Comparison of ENCODE assay signal across 5 fruit fly cellular contexts in the genomic region with DNA sequence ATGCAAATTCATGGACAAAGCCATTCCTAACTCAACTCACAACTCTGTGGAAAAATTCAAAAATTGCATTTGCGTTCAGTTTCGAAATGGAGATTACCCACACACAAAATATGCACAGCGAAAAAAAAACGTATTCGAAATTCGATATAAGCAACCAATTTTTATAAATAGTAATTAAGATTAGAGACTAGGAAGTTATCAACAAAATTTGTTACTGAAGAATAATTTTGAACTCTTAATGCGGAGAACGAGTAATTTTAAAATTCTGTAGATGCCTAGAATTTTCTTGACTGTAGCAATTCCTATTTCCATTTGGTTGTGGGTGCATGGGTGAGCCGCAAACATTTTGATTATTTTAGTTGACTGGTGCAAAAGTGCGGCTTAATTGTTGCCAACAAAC.
TF ChIP-seq lines count a peak whose summit lies in the region.

No protein-coding gene starts in this region.

- TF ChIP-seq CTCF in whole organism, embryonic (GFP tag; optimal IDR thresholded peaks at IDR 0.05; lab: Kevin White, UChicago), result no peak

TF ChIP-seq in whole organism, adult, 20 proteins besides CTCF, POLR2A, EP300 and RAD21:
- TF ChIP-seq kay (GFP tag; lab: Kevin White, UChicago; ENCODE audit: borderline replicate concordance), result peak; percentile 6
- no peak for TF ChIP-seq CG1620 (GFP tag; optimal IDR thresholded peaks at IDR 0.05; lab: Kevin White, UChicago)

TF ChIP-seq in whole organism, embryonic, 481 proteins besides CTCF, POLR2A, EP300 and RAD21:
- TF ChIP-seq otp (GFP tag; IDR thresholded peaks at IDR 0.05; lab: Robert Waterston, UW) (no peak), z (GFP tag; IDR thresholded peaks at IDR 0.05; lab: Robert Waterston, UW) (0 out of 3 replicates have a peak, but pooled peaks have one; percentile 19), salm (tag; optimal IDR thresholded peaks at IDR 0.05; lab: Kevin White, UChicago) (no peak), sens (GFP tag; lab: Kevin White, UChicago) (peak; percentile 58), CG15269 (tag; optimal IDR thresholded peaks at IDR 0.05; lab: Kevin White, UChicago) (no peak), ase (GFP tag; IDR thresholded peaks at IDR 0.05; lab: Robert Waterston, UW) (no peak), CG15011 (GFP tag; optimal IDR thresholded peaks at IDR 0.05; lab: Kevin White, UChicago) (no peak), bigmax (GFP tag; optimal IDR thresholded peaks at IDR 0.05; lab: Kevin White, UChicago) (no peak), CG9437 (GFP tag; optimal IDR thresholded peaks at IDR 0.05; lab: Kevin White, UChicago) (no peak), Drgx (GFP tag; IDR thresholded peaks at IDR 0.05; lab: Robert Waterston, UW) (peak; percentile 52), cato (GFP tag; optimal IDR thresholded peaks at IDR 0.05; lab: Kevin White, UChicago; ENCODE audit: borderline replicate concordance) (no peak), CG10267 (tag; optimal IDR thresholded peaks at IDR 0.05; lab: Kevin White, UChicago) (no peak), br (optimal IDR thresholded peaks at IDR 0.05; lab: Kevin White, UChicago) (no peak), kni (GFP tag; optimal IDR thresholded peaks at IDR 0.05; lab: Kevin White, UChicago) (no peak), jigr1 (GFP tag; IDR thresholded peaks at IDR 0.05; lab: Robert Waterston, UW) (no peak), gem (tag; optimal IDR thresholded peaks at IDR 0.05; lab: Kevin White, UChicago) (peak; percentile 3)

TF ChIP-seq in whole organism, prepupa, 60 proteins besides CTCF, POLR2A, EP300 and RAD21 (continues in another document):
- TF ChIP-seq CG34406 (GFP tag; optimal IDR thresholded peaks at IDR 0.05; lab: Kevin White, UChicago) (no peak), CG6276 (GFP tag; optimal IDR thresholded peaks at IDR 0.05; lab: Kevin White, UChicago) (peak; percentile 22), CG6163 (GFP tag; IDR thresholded peaks at IDR 0.05; lab: Robert Waterston, UW) (peak; percentile 52; the same call in 2 of the 3 replicates), dsx (GFP tag; optimal IDR thresholded peaks at IDR 0.05; lab: Kevin White, UChicago; ENCODE audit: poor library complexity, severe bottlenecking) (no peak), fd59A (GFP tag; optimal IDR thresholded peaks at IDR 0.05; lab: Kevin White, UChicago) (no peak), Sox15 (GFP tag; optimal IDR thresholded peaks at IDR 0.05; lab: Kevin White, UChicago) (no peak), CG8119 (GFP tag; IDR thresholded peaks at IDR 0.05; lab: Robert Waterston, UW) (0 out of 3 replicates have a peak, but pooled peaks have one; percentile 20), Lpt (GFP tag; optimal IDR thresholded peaks at IDR 0.05; lab: Kevin White, UChicago) (peak; percentile 25), esn (GFP tag; optimal IDR thresholded peaks at IDR 0.05; lab: Kevin White, UChicago) (peak; percentile 39), lz (GFP tag; optimal IDR thresholded peaks at IDR 0.05; lab: Kevin White, UChicago) (peak; percentile 21), CG6792 (GFP tag; optimal IDR thresholded peaks at IDR 0.05; lab: Kevin White, UChicago) (no peak), CG11294 (GFP tag; IDR thresholded peaks at IDR 0.05; lab: Robert Waterston, UW) (no peak), Eip75B (GFP tag; optimal IDR thresholded peaks at IDR 0.05; lab: Kevin White, UChicago) (no peak), CG10669 (GFP tag; optimal IDR thresholded peaks at IDR 0.05; lab: Kevin White, UChicago) (no peak), CG15336 (GFP tag; IDR thresholded peaks at IDR 0.05; lab: Robert Waterston, UW) (peak; percentile 52), fd85E (GFP tag; optimal IDR thresholded peaks at IDR 0.05; lab: Kevin White, UChicago) (no peak), spab (GFP tag; optimal IDR thresholded peaks at IDR 0.05; lab: Kevin White, UChicago) (no peak), topi (GFP tag; optimal IDR thresholded peaks at IDR 0.05; lab: Kevin White, UChicago) (peak; percentile 14), CG6854 (GFP tag; optimal IDR thresholded peaks at IDR 0.05; lab: Kevin White, UChicago) (no peak), CG4318 (GFP tag; optimal IDR thresholded peaks at IDR 0.05; lab: Kevin White, UChicago) (peak; percentile 15), Smox (GFP tag; optimal IDR thresholded peaks at IDR 0.05; lab: Kevin White, UChicago) (peak; percentile 14), Eip78C (GFP tag; lab: Kevin White, UChicago) (peak; percentile 74), Sox14 (GFP tag; optimal IDR thresholded peaks at IDR 0.05; lab: Kevin White, UChicago) (peak; percentile 19), svp (GFP tag; lab: Kevin White, UChicago) (peak; percentile 70)

TF ChIP-seq in whole organism, pupa, 21 proteins besides CTCF, POLR2A, EP300 and RAD21:
- no peak for TF ChIP-seq D1 (tag; optimal IDR thresholded peaks at IDR 0.05; lab: Kevin White, UChicago)
- peak; percentile 49 for TF ChIP-seq Ets98B (GFP tag; IDR thresholded peaks at IDR 0.05; lab: Robert Waterston, UW)
- TF ChIP-seq CG4496 (GFP tag; IDR thresholded peaks at IDR 0.05; lab: Robert Waterston, UW), result peak; percentile 34; the same call in 1 of the 3 replicates
- TF ChIP-seq rn (GFP tag; IDR thresholded peaks at IDR 0.05; lab: Robert Waterston, UW), result no peak
- TF ChIP-seq Snoo (tag; optimal IDR thresholded peaks at IDR 0.05; lab: Kevin White, UChicago), result no peak
- TF ChIP-seq Pif1B (GFP tag; optimal IDR thresholded peaks at IDR 0.05; lab: Kevin White, UChicago), result no peak
- peak; percentile 28 for TF ChIP-seq Pif1A (GFP tag; optimal IDR thresholded peaks at IDR 0.05; lab: Kevin White, UChicago)
- TF ChIP-seq CG8159 (tag; optimal IDR thresholded peaks at IDR 0.05; lab: Kevin White, UChicago), result no peak
- no peak for TF ChIP-seq CG12605 (GFP tag; IDR thresholded peaks at IDR 0.05; lab: Robert Waterston, UW)
- peak; percentile 35; the same call in 1 of the 2 replicates for TF ChIP-seq CG32121 (GFP tag; IDR thresholded peaks at IDR 0.05; lab: Robert Waterston, UW)
- no peak for TF ChIP-seq CG10348 (GFP tag; IDR thresholded peaks at IDR 0.05; lab: Robert Waterston, UW)
- TF ChIP-seq CG13204 (GFP tag; optimal IDR thresholded peaks at IDR 0.05; lab: Kevin White, UChicago), result no peak
- TF ChIP-seq EcR (GFP tag; optimal IDR thresholded peaks at IDR 0.05; lab: Kevin White, UChicago), result no peak
- peak; percentile 32 for TF ChIP-seq CG9948 (tag; optimal IDR thresholded peaks at IDR 0.05; lab: Kevin White, UChicago)
- TF ChIP-seq CG15710 (tag; optimal IDR thresholded peaks at IDR 0.05; lab: Kevin White, UChicago), result no peak
- TF ChIP-seq fd96Ca (GFP tag; IDR thresholded peaks at IDR 0.05; lab: Robert Waterston, UW), result no peak
- TF ChIP-seq CG14655 (GFP tag; optimal IDR thresholded peaks at IDR 0.05; lab: Kevin White, UChicago), result peak; percentile 49
- TF ChIP-seq CG8301 (tag; optimal IDR thresholded peaks at IDR 0.05; lab: Kevin White, UChicago), result peak; percentile 35
- no peak for TF ChIP-seq CG34367 (tag; optimal IDR thresholded peaks at IDR 0.05; lab: Kevin White, UChicago)
- TF ChIP-seq CG17806 (tag; optimal IDR thresholded peaks at IDR 0.05; lab: Kevin White, UChicago), result peak; percentile 23

TF ChIP-seq in whole organism, wandering third instar larva, 38 proteins besides CTCF, POLR2A, EP300 and RAD21:
- TF ChIP-seq jim (GFP tag; optimal IDR thresholded peaks at IDR 0.05; lab: Kevin White, UChicago), result no peak
- peak; percentile 32 for TF ChIP-seq OdsH (GFP tag; optimal IDR thresholded peaks at IDR 0.05; lab: Kevin White, UChicago)
- TF ChIP-seq Myc (optimal IDR thresholded peaks at IDR 0.05; lab: Kevin White, UChicago), result no peak
- no peak for TF ChIP-seq CG32264 (GFP tag; optimal IDR thresholded peaks at IDR 0.05; lab: Kevin White, UChicago)
- TF ChIP-seq Rel (GFP tag; optimal IDR thresholded peaks at IDR 0.05; lab: Kevin White, UChicago), result no peak
- TF ChIP-seq Rel (tag; optimal IDR thresholded peaks at IDR 0.05; lab: Kevin White, UChicago), result no peak
- peak; percentile 2 for TF ChIP-seq rgr (GFP tag; optimal IDR thresholded peaks at IDR 0.05; lab: Kevin White, UChicago)
- TF ChIP-seq HLH106 (tag; optimal IDR thresholded peaks at IDR 0.05; lab: Kevin White, UChicago), result no peak
- TF ChIP-seq sage (GFP tag; optimal IDR thresholded peaks at IDR 0.05; lab: Kevin White, UChicago), result no peak
- no peak for TF ChIP-seq Sp1 (GFP tag; optimal IDR thresholded peaks at IDR 0.05; lab: Kevin White, UChicago)
- TF ChIP-seq woc (GFP tag; optimal IDR thresholded peaks at IDR 0.05; lab: Kevin White, UChicago), result no peak
- no peak for TF ChIP-seq lola (GFP tag; optimal IDR thresholded peaks at IDR 0.05; lab: Kevin White, UChicago)
- TF ChIP-seq dl (GFP tag; optimal IDR thresholded peaks at IDR 0.05; lab: Kevin White, UChicago; ENCODE audit: insufficient read depth in 1 of 2, partially characterized antibody in 2 of 2), result no peak
- TF ChIP-seq Jra (GFP tag; optimal IDR thresholded peaks at IDR 0.05; lab: Kevin White, UChicago), result no peak
- no peak for TF ChIP-seq Vsx2 (GFP tag; optimal IDR thresholded peaks at IDR 0.05; lab: Kevin White, UChicago; ENCODE audit: partially characterized antibody)
- no peak for TF ChIP-seq sv (GFP tag; optimal IDR thresholded peaks at IDR 0.05; lab: Kevin White, UChicago)
- peak; percentile 5 for TF ChIP-seq ey (GFP tag; optimal IDR thresholded peaks at IDR 0.05; lab: Kevin White, UChicago)
- TF ChIP-seq tai (GFP tag; optimal IDR thresholded peaks at IDR 0.05; lab: Kevin White, UChicago), result no peak
- no peak for TF ChIP-seq Hr83 (GFP tag; optimal IDR thresholded peaks at IDR 0.05; lab: Kevin White, UChicago; ENCODE audit: poor library complexity, severe bottlenecking)
- no peak for TF ChIP-seq CG9705 (GFP tag; optimal IDR thresholded peaks at IDR 0.05; lab: Kevin White, UChicago)
- TF ChIP-seq foxo (GFP tag; optimal IDR thresholded peaks at IDR 0.05; lab: Kevin White, UChicago), result peak in 1 of 2 experiments; percentile 28
- peak; percentile 19 for TF ChIP-seq h (GFP tag; optimal IDR thresholded peaks at IDR 0.05; lab: Kevin White, UChicago)
- TF ChIP-seq Mio (GFP tag; optimal IDR thresholded peaks at IDR 0.05; lab: Kevin White, UChicago), result no peak
- no peak for TF ChIP-seq pan (optimal IDR thresholded peaks at IDR 0.05; lab: Kevin White, UChicago)
- TF ChIP-seq brk (GFP tag; optimal IDR thresholded peaks at IDR 0.05; lab: Kevin White, UChicago), result no peak
- no peak for TF ChIP-seq Abd-B (GFP tag; optimal IDR thresholded peaks at IDR 0.05; lab: Kevin White, UChicago)
- TF ChIP-seq fru (GFP tag; optimal IDR thresholded peaks at IDR 0.05; lab: Kevin White, UChicago), result peak; percentile 6
- no peak for TF ChIP-seq dsf (GFP tag; optimal IDR thresholded peaks at IDR 0.05; lab: Kevin White, UChicago; ENCODE audit: borderline replicate concordance)
- no peak for TF ChIP-seq GATAd (GFP tag; optimal IDR thresholded peaks at IDR 0.05; lab: Kevin White, UChicago)
- TF ChIP-seq N (GFP tag; optimal IDR thresholded peaks at IDR 0.05; lab: Kevin White, UChicago), result no peak
- TF ChIP-seq Hnf4 (GFP tag; optimal IDR thresholded peaks at IDR 0.05; lab: Kevin White, UChicago), result no peak
